Fruit fly (Drosophila melanogaster): ENCODE data around the gene CHMP2B.

The CHMP2B gene

dm6 chr3L:5139312-5139711, at the start of gene CHMP2B, which contains the start of gene Tcs5 (continued):
- TF ChIP-seq CG31365 (tag; optimal IDR thresholded peaks at IDR 0.05) (peak; percentile 93), tin (GFP tag; optimal IDR thresholded peaks at IDR 0.05) (peak; percentile 100), gsb (GFP tag; IDR thresholded peaks at IDR 0.05) (peak; percentile 100), CG2199 (GFP tag; IDR thresholded peaks at IDR 0.05) (peak; percentile 100), CG10959 (GFP tag; IDR thresholded peaks at IDR 0.05) (peak; percentile 100), dm (GFP tag; optimal IDR thresholded peaks at IDR 0.05) (peak; percentile 99), ham (GFP tag; IDR thresholded peaks at IDR 0.05) (peak; percentile 99), CG4404 (GFP tag; IDR thresholded peaks at IDR 0.05) (peak; percentile 100), hth (optimal IDR thresholded peaks at IDR 0.05) (no peak), CG8478 (optimal IDR thresholded peaks at IDR 0.05) (no peak), CG16815 (GFP tag; optimal IDR thresholded peaks at IDR 0.05) (peak; percentile 100), CG4360 (GFP tag; IDR thresholded peaks at IDR 0.05) (peak; percentile 96), CG14441 (GFP tag; IDR thresholded peaks at IDR 0.05) (peak; percentile 100), trem (tag; optimal IDR thresholded peaks at IDR 0.05) (peak; percentile 97), CG2678 (tag; optimal IDR thresholded peaks at IDR 0.05) (peak; percentile 100), CG13775 (GFP tag; optimal IDR thresholded peaks at IDR 0.05) (peak; percentile 100), Hmr (GFP tag; optimal IDR thresholded peaks at IDR 0.05) (peak; percentile 100), Med (GFP tag) (peak; percentile 100), CG17912 (GFP tag; optimal IDR thresholded peaks at IDR 0.05) (peak; percentile 99), Oli (tag; optimal IDR thresholded peaks at IDR 0.05) (peak; percentile 100), rib (GFP tag; IDR thresholded peaks at IDR 0.05) (peak; percentile 100), dmrt11E (tag; optimal IDR thresholded peaks at IDR 0.05) (peak; percentile 100), zf30C (GFP tag; optimal IDR thresholded peaks at IDR 0.05) (no peak), insv (GFP tag; optimal IDR thresholded peaks at IDR 0.05) (peak; percentile 79 to 89), gem (tag; optimal IDR thresholded peaks at IDR 0.05) (peak; percentile 100), CG13296 (GFP tag; optimal IDR thresholded peaks at IDR 0.05) (peak; percentile 99), CG2875 (GFP tag; optimal IDR thresholded peaks at IDR 0.05) (peak; percentile 100), CG6689 (GFP tag; IDR thresholded peaks at IDR 0.05) (peak; percentile 100), CG10979 (tag; optimal IDR thresholded peaks at IDR 0.05) (peak; percentile 100), usp (GFP tag; optimal IDR thresholded peaks at IDR 0.05) (no peak), inv (GFP tag; IDR thresholded peaks at IDR 0.05; ENCODE audit: partially characterized antibody) (no peak; the same call in 1 of the 2 replicates), CG8765 (GFP tag; IDR thresholded peaks at IDR 0.05) (peak; percentile 100), Hr3 (GFP tag; optimal IDR thresholded peaks at IDR 0.05) (peak; percentile 100), Hr39 (optimal IDR thresholded peaks at IDR 0.05) (no peak), nom (GFP tag; optimal IDR thresholded peaks at IDR 0.05) (peak; percentile 99), nerfin-2 (GFP tag; IDR thresholded peaks at IDR 0.05; ENCODE audit: partially characterized antibody) (peak; percentile 16; the same call in 1 of the 2 replicates), Nf-YB (GFP tag; optimal IDR thresholded peaks at IDR 0.05) (peak; percentile 91), lilli (GFP tag; optimal IDR thresholded peaks at IDR 0.05) (peak; percentile 100), bowl (GFP tag; IDR thresholded peaks at IDR 0.05) (peak; percentile 99), sens (GFP tag) (peak; percentile 100), CG11696 (GFP tag; IDR thresholded peaks at IDR 0.05) (peak; percentile 99), pum (GFP tag; optimal IDR thresholded peaks at IDR 0.05) (peak; percentile 100), zen (tag; optimal IDR thresholded peaks at IDR 0.05) (peak; percentile 100), ase (GFP tag; IDR thresholded peaks at IDR 0.05) (peak; percentile 100), CG6683 (GFP tag; optimal IDR thresholded peaks at IDR 0.05) (peak; percentile 97), cas (GFP tag; IDR thresholded peaks at IDR 0.05) (peak; percentile 100), CG1529 (GFP tag; optimal IDR thresholded peaks at IDR 0.05) (peak; percentile 99), gt (GFP tag; IDR thresholded peaks at IDR 0.05) (peak; percentile 100), CG16813 (GFP tag; IDR thresholded peaks at IDR 0.05; ENCODE audit: partially characterized antibody) (peak; percentile 38; the same call in 1 of the 3 replicates), Dll (GFP tag; IDR thresholded peaks at IDR 0.05; ENCODE audit: partially characterized antibody) (peak; percentile 52; the same call in 2 of the 4 replicates), cwo (GFP tag; optimal IDR thresholded peaks at IDR 0.05) (peak; percentile 98), pzg (GFP tag; optimal IDR thresholded peaks at IDR 0.05) (peak; percentile 73)

All from whole organism, embryonic.